Fruit fly (Drosophila melanogaster) whole organism, embryonic: ENCODE measurements around the gene Fer2LCH.
A peak's percentile ranks its signal among the peaks of the same experiment; 100 is the strongest.

Source experiments
- ATbp ChIP-seq: fragments of 200-800 bp; sonication (Bioruptor generic); optimal IDR thresholded peaks from 2 replicates; lab custom pipeline; 2017; ENCODE audit warnings: missing biosample characterization, mild to moderate bottlenecking, missing genetic modification characterization, missing genetic modification reagents
- Atf3 ChIP-seq: fragments of 200-800 bp; sonication (Bioruptor generic); optimal IDR thresholded peaks from 3 replicates; lab custom pipeline; 2016; ENCODE audit warnings: missing biosample characterization, missing genetic modification characterization
- CG10209 ChIP-seq: fragments of 200-800 bp; sonication (Bioruptor generic); optimal IDR thresholded peaks from 3 replicates; lab custom pipeline; 2017; ENCODE audit warnings: missing biosample characterization, mild to moderate bottlenecking, missing genetic modification characterization, missing genetic modification reagents
- CG12104 ChIP-seq: fragments of 200-800 bp; sonication (Bioruptor generic); optimal IDR thresholded peaks from 3 replicates; lab custom pipeline; 2016; ENCODE audit warnings: missing biosample characterization, missing genetic modification characterization
- CG15514 ChIP-seq: fragments of 200-800 bp; sonication (Bioruptor generic); optimal IDR thresholded peaks from 3 replicates; lab custom pipeline; 2017; ENCODE audit warnings: missing biosample characterization, missing genetic modification characterization, mild to moderate bottlenecking, moderate library complexity, missing genetic modification reagents
- CG15696 ChIP-seq: fragments of 200-800 bp; sonication (Bioruptor generic); optimal IDR thresholded peaks from 2 replicates; lab custom pipeline; 2019; ENCODE audit warnings: missing biosample characterization, mild to moderate bottlenecking, missing genetic modification characterization, moderate library complexity
- CG1603 ChIP-seq: fragments of 200-800 bp; sonication (Bioruptor generic); optimal IDR thresholded peaks from 2 replicates; lab custom pipeline; 2019; ENCODE audit warnings: missing biosample characterization, mild to moderate bottlenecking, missing genetic modification characterization, moderate library complexity
- CG3065 ChIP-seq: fragments of 200-800 bp; sonication (Bioruptor generic); optimal IDR thresholded peaks from 2 replicates; lab custom pipeline; 2016; ENCODE audit warnings: missing biosample characterization, missing genetic modification characterization
- CG4820 ChIP-seq: fragments of 200-800 bp; sonication (Bioruptor generic); optimal IDR thresholded peaks from 3 replicates; lab custom pipeline; 2016; ENCODE audit warnings: missing biosample characterization, missing genetic modification characterization
- CG7987 ChIP-seq: fragments of 200-800 bp; sonication (Bioruptor generic); optimal IDR thresholded peaks from 2 replicates; lab custom pipeline; 2018; ENCODE audit warnings: missing biosample characterization, mild to moderate bottlenecking, missing genetic modification characterization, moderate library complexity
- CG8478 ChIP-seq: fragments of >200 bp; optimal IDR thresholded peaks from 2 replicates; lab custom pipeline; 2018
- Dfd ChIP-seq, 2 experiments: fragments of >200 bp; optimal IDR thresholded peaks; 2 replicates each; lab custom pipeline; 2017; ENCODE audit warnings: missing biosample characterization in 2 of 2, missing genetic modification characterization in 2 of 2
- Drgx ChIP-seq: fragments of 200-800 bp; sonication (Bioruptor generic); IDR thresholded peaks from 2 replicates; pipeline ENCODE4 v1.3.6; 2022; ENCODE audit warnings: missing biosample characterization, missing genetic modification characterization
- Ets65A ChIP-seq: fragments of 200-800 bp; sonication (Bioruptor generic); peaks from one replicate; lab custom pipeline; 2016; ENCODE audit warnings: missing biosample characterization, missing genetic modification characterization
- HLH54F ChIP-seq: fragments of 200-800 bp; sonication (Bioruptor generic); optimal IDR thresholded peaks from 3 replicates; lab custom pipeline; 2016; ENCODE audit warnings: missing biosample characterization, missing genetic modification characterization
- MESR4 ChIP-seq: fragments of 200-800 bp; sonication (Bioruptor generic); optimal IDR thresholded peaks from 2 replicates; lab custom pipeline; 2018; ENCODE audit warnings: missing biosample characterization, mild to moderate bottlenecking, missing genetic modification characterization, moderate library complexity
- MTF-1 ChIP-seq: fragments of 200-800 bp; sonication (Bioruptor generic); optimal IDR thresholded peaks from 2 replicates; lab custom pipeline; 2018; ENCODE audit warnings: missing biosample characterization, mild to moderate bottlenecking, missing genetic modification characterization, borderline replicate concordance
- Med ChIP-seq: fragments of 200-800 bp; sonication (Bioruptor generic); peaks from one replicate; lab custom pipeline; 2016; ENCODE audit warnings: missing biosample characterization, missing genetic modification characterization, mild to moderate bottlenecking, inconsistent platforms, moderate library complexity
- NFAT ChIP-seq: fragments of 200-800 bp; sonication (Bioruptor generic); IDR thresholded peaks from 2 replicates; pipeline ENCODE4 v1.3.6; 2022; ENCODE audit warnings: missing biosample characterization, missing genetic modification characterization
- Oli ChIP-seq: fragments of 200-800 bp; sonication (Bioruptor generic); optimal IDR thresholded peaks from 2 replicates; lab custom pipeline; 2018; ENCODE audit warnings: missing biosample characterization, mild to moderate bottlenecking, missing genetic modification characterization, moderate library complexity
- cad ChIP-seq: fragments of >200 bp; optimal IDR thresholded peaks from 2 replicates; lab custom pipeline; 2017; ENCODE audit warnings: missing biosample characterization, missing genetic modification characterization
- crol ChIP-seq: fragments of 200-800 bp; sonication (Bioruptor generic); IDR thresholded peaks from 2 replicates; pipeline ENCODE4 v1.3.6; 2022; ENCODE audit warnings: missing biosample characterization, missing genetic modification characterization
- dimm ChIP-seq: fragments of 200-800 bp; sonication (Bioruptor generic); IDR thresholded peaks from 2 replicates; pipeline ENCODE4 v1.3.6; 2022; ENCODE audit warnings: missing biosample characterization, missing genetic modification characterization
- dmrt11E ChIP-seq: fragments of 200-800 bp; sonication (Bioruptor generic); optimal IDR thresholded peaks from 3 replicates; lab custom pipeline; 2018; ENCODE audit warnings: missing biosample characterization, mild to moderate bottlenecking, missing genetic modification characterization, moderate library complexity
- fu2 ChIP-seq: fragments of 200-800 bp; sonication (Bioruptor generic); optimal IDR thresholded peaks from 2 replicates; lab custom pipeline; 2016; ENCODE audit warnings: missing biosample characterization, missing genetic modification characterization
- gsb ChIP-seq: fragments of 200-800 bp; sonication (Bioruptor generic); IDR thresholded peaks from 2 replicates; pipeline ENCODE4 v1.3.6; 2022; ENCODE audit warnings: missing biosample characterization, missing genetic modification characterization
- hth ChIP-seq: fragments of >200 bp; optimal IDR thresholded peaks from 2 replicates; lab custom pipeline; 2017; ENCODE audit warnings: inconsistent platforms
- mam ChIP-seq: fragments of 200-800 bp; sonication (Bioruptor generic); optimal IDR thresholded peaks from 3 replicates; lab custom pipeline; 2016; ENCODE audit warnings: missing biosample characterization, missing genetic modification characterization
- mld ChIP-seq: fragments of 200-800 bp; sonication (Bioruptor generic); IDR thresholded peaks from 3 replicates; pipeline ENCODE4 v1.3.6; 2022; ENCODE audit warnings: missing biosample characterization, missing genetic modification characterization; ENCODE audit not compliant: partially characterized antibody
- nerfin-2 ChIP-seq: fragments of 200-800 bp; sonication (Bioruptor generic); IDR thresholded peaks from 2 replicates; pipeline ENCODE4 v1.3.6; 2022; ENCODE audit warnings: missing biosample characterization, missing genetic modification characterization; ENCODE audit not compliant: partially characterized antibody
- nom ChIP-seq: fragments of 200-800 bp; sonication (Bioruptor generic); optimal IDR thresholded peaks from 2 replicates; lab custom pipeline; 2017; ENCODE audit warnings: missing biosample characterization, missing genetic modification characterization, mild to moderate bottlenecking, moderate library complexity, missing genetic modification reagents
- prd ChIP-seq, 3 experiments: fragments of >200 bp in 2 of 3; fragments of 200-800 bp in 1 of 3; sonication (Bioruptor generic) in 1 of 3; optimal IDR thresholded peaks in 2 of 3; IDR thresholded peaks in 1 of 3; 2 replicates in 2 of 3; 3 replicates in 1 of 3; pipeline versions ENCODE4 v1.3.6 to Lab custom; 2017 to 2022; ENCODE audit warnings: missing biosample characterization in 1 of 3, missing genetic modification characterization in 1 of 3
- sens ChIP-seq: fragments of 200-800 bp; sonication (Bioruptor generic); peaks from one replicate; lab custom pipeline; 2016; ENCODE audit warnings: missing biosample characterization, missing genetic modification characterization
- vfl ChIP-seq: fragments of 200-800 bp; sonication (Bioruptor generic); optimal IDR thresholded peaks from 2 replicates; lab custom pipeline; 2016; ENCODE audit warnings: missing biosample characterization, missing genetic modification characterization

Fer2LCH gene

dm6 chr3R:30352654-30353053 lies 35.0 kb upstream of the Fer2LCH start:
- TF ChIP-seq Drgx = peak; percentile 54
- no peak for TF ChIP-seq CG12104 (GFP tag; lab: Kevin White, UChicago)
- TF ChIP-seq Oli = no peak
- peak; percentile 52 for TF ChIP-seq Med (GFP tag; lab: Kevin White, UChicago)
- peak; percentile 52 for TF ChIP-seq crol (GFP tag; lab: Robert Waterston, UW)
- TF ChIP-seq sens (GFP tag; lab: Kevin White, UChicago) = peak; percentile 39
- TF ChIP-seq MTF-1 (GFP tag; lab: Kevin White, UChicago) = peak; percentile 35
- no peak for TF ChIP-seq dimm (GFP tag; lab: Robert Waterston, UW)
- no peak for TF ChIP-seq MESR4 (GFP tag; lab: Kevin White, UChicago)
- TF ChIP-seq CG10209 (GFP tag; lab: Kevin White, UChicago) = no peak
- TF ChIP-seq nerfin-2 = 0 out of 2 replicates have a peak, but pooled peaks have one; percentile 27

dm6 chr3R:30354729-30355128 lies 32.9 kb upstream of the Fer2LCH start:
- TF ChIP-seq Ets65A (GFP tag; lab: Kevin White, UChicago) = peak; percentile 77
- TF ChIP-seq CG3065 (GFP tag; lab: Kevin White, UChicago) = no peak

- no peak for TF ChIP-seq fu2
- peak; percentile 44 for TF ChIP-seq nom (GFP tag; lab: Kevin White, UChicago)
- TF ChIP-seq dmrt11E (tag; lab: Kevin White, UChicago) = peak; percentile 35
- TF ChIP-seq gsb = no peak
- TF ChIP-seq CG15696 (tag; lab: Kevin White, UChicago) = peak; percentile 3
- TF ChIP-seq vfl (GFP tag; lab: Kevin White, UChicago) = no peak
- TF ChIP-seq HLH54F (GFP tag; lab: Kevin White, UChicago) = no peak
- TF ChIP-seq Atf3 (GFP tag; lab: Kevin White, UChicago) = no peak
- peak; percentile 30 for TF ChIP-seq sens (GFP tag; lab: Kevin White, UChicago)
- TF ChIP-seq crol (GFP tag; lab: Robert Waterston, UW) = peak; percentile 43; the same call in 1 of the 2 replicates
- peak; percentile 10 for TF ChIP-seq CG1603 (tag; lab: Kevin White, UChicago)
- TF ChIP-seq ATbp (GFP tag; lab: Kevin White, UChicago) = peak; percentile 7
- no peak for TF ChIP-seq CG4820 (GFP tag; lab: Kevin White, UChicago)
Measured at dm6 chr3R:30357062-30357461, 30.5 kb upstream of the Fer2LCH start.

- peak; percentile 3 for TF ChIP-seq CG8478 (lab: Kevin White, UChicago)
- TF ChIP-seq NFAT (GFP tag; lab: Robert Waterston, UW) = no peak
- TF ChIP-seq mam = no peak
- TF ChIP-seq CG15514 (GFP tag; lab: Kevin White, UChicago) = no peak
- no peak for TF ChIP-seq CG7987 (GFP tag; lab: Kevin White, UChicago)
- TF ChIP-seq Dfd (GFP tag; optimal IDR thresholded peaks at IDR 0.05; lab: Kevin White, UChicago) = peak in 1 of 2 experiments; percentile 78
Measured at dm6 chr3R:30360653-30361052, 27.0 kb upstream of the Fer2LCH start.

dm6 chr3R:30383181-30383580 lies 4.4 kb upstream of the Fer2LCH start:
- TF ChIP-seq cad (GFP tag; lab: Kevin White, UChicago) (peak; percentile 87), hth (lab: Kevin White, UChicago) (peak; percentile 71), mld (GFP tag; lab: Robert Waterston, UW) (no peak), prd (optimal IDR thresholded peaks at IDR 0.05; lab: Kevin White, UChicago) (no peak), prd (GFP tag; IDR thresholded peaks at IDR 0.05; lab: Robert Waterston, UW) (peak; percentile 17; the same call in 1 of the 3 replicates)
